Worm (Caenorhabditis elegans) whole organism, L2 larva: ENCODE data around the gene F53G2.12.

Experiments
- F13H6.1 ChIP-seq: sonication (generic microtip); optimal IDR thresholded peaks from 2 replicates; lab custom pipeline; 2016; ENCODE audit warnings: missing genetic modification characterization, missing compliant biosample characterization
- ZK546.5 ChIP-seq: sonication (generic microtip); optimal IDR thresholded peaks from 2 replicates; lab custom pipeline; 2017; ENCODE audit warnings: missing biosample characterization, missing genetic modification characterization
- aly-2 ChIP-seq: fragments of 150-350 bp; optimal IDR thresholded peaks from 2 replicates; lab custom pipeline; 2014; ENCODE audit warnings: missing biosample characterization, missing genetic modification characterization
- ama-1 ChIP-seq: fragments of 150-350 bp; optimal IDR thresholded peaks from 2 replicates; lab custom pipeline; 2018; ENCODE audit warnings: inconsistent platforms
- nhr-10 ChIP-seq: sonication (generic microtip); optimal IDR thresholded peaks from 2 replicates; lab custom pipeline; 2017; ENCODE audit warnings: missing biosample characterization, missing genetic modification characterization
- nhr-237 ChIP-seq: fragments of 150-350 bp; optimal IDR thresholded peaks from 2 replicates; lab custom pipeline; 2014; ENCODE audit warnings: missing biosample characterization, missing genetic modification characterization
- nhr-77 ChIP-seq: fragments of 150-350 bp; optimal IDR thresholded peaks from 2 replicates; lab custom pipeline; 2014; ENCODE audit warnings: missing biosample characterization, missing genetic modification characterization
- skn-1 ChIP-seq: sonication (generic microtip); optimal IDR thresholded peaks from 2 replicates; lab custom pipeline; 2017; ENCODE audit warnings: missing biosample characterization, missing genetic modification characterization
- unc-62 ChIP-seq: fragments of 150-350 bp; optimal IDR thresholded peaks from 2 replicates; lab custom pipeline; 2014; ENCODE audit warnings: missing biosample characterization, missing genetic modification reagents, missing genetic modification characterization
- ztf-11 ChIP-seq: sonication (generic microtip); optimal IDR thresholded peaks from 2 replicates; lab custom pipeline; 2017; ENCODE audit warnings: missing biosample characterization, missing genetic modification characterization
- ztf-4 ChIP-seq: fragments of 150-350 bp; optimal IDR thresholded peaks from 2 replicates; lab custom pipeline; 2014; ENCODE audit warnings: missing biosample characterization, missing genetic modification characterization

- TF ChIP-seq skn-1 (no peak), nhr-77 (no peak), ama-1 (lab: Kevin White, UChicago) (no peak), aly-2 (no peak), F13H6.1 (no peak), unc-62 (GFP tag; lab: Kevin White, UChicago) (no peak), ztf-11 (tag; lab: Kevin White, UChicago) (no peak), nhr-10 (tag; lab: Kevin White, UChicago) (no peak), nhr-237 (tag; lab: Kevin White, UChicago) (no peak), ztf-4 (tag; lab: Kevin White, UChicago) (no peak), ZK546.5 (no peak)
These were observed 43.3 kb downstream of the F53G2.12 start for ce11 chrII:2435566-2435965.
